Worm (Caenorhabditis elegans): ENCODE results near the gene srz-103.
"Not testable (repeated sequence)": the region's sequence is repeated elsewhere in the genome, so short reads cannot be mapped to it uniquely, and the experiment has no call there.

The srz-103 gene

ce11 chrV:16660816-16661215 lies 18.3 kb downstream of the srz-103 start, which contains the start of gene Y70C5B.2:
Gene Y70C5B.2 (minus strand): TSS chrV:16660916.
- not testable (repeated sequence) for TF ChIP-seq egl-13, unc-130, swsn-7 (tag; optimal IDR thresholded peaks at IDR 0.05)

ce11 chrV:16654242-16654641 lies 24.9 kb downstream of the srz-103 start, which contains the start of gene W06G6.15:
Gene W06G6.15 (plus strand): TSS chrV:16654542.
- not testable (repeated sequence) for TF ChIP-seq aha-1 (tag; optimal IDR thresholded peaks at IDR 0.05); C04F5.9 (tag; optimal IDR thresholded peaks at IDR 0.05); unc-62 (GFP tag; optimal IDR thresholded peaks at IDR 0.05)

DNA sequence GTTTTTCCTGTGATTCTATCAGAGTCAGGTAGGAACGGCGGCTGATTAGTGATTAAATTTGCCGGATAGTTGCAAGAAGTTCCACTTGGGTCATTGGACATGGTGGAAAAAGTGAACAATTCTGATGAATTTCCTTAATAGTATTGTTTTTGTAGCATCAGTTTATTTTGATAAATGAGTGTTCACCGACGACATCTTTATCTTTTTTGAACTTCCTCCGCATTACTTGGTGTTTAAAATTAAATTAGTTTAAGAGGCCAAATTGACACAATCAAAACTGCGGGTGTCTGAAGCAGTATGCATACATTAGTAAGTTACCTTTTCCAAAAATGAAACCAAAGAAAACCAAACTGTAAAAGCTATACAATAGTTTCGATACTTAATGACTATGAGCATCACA lies 29.9 kb downstream of the srz-103 start, which contains the start of gene W06G6.11:
Gene W06G6.11, minus strand, starts transcription at position 101 of the 400 bp plus-strand sequence.
- TF ChIP-seq egl-13 (tag; optimal IDR thresholded peaks at IDR 0.05); lin-39 (tag; optimal IDR thresholded peaks at IDR 0.05); lin-35 (GFP tag; optimal IDR thresholded peaks at IDR 0.05): not testable (repeated sequence)

DNA sequence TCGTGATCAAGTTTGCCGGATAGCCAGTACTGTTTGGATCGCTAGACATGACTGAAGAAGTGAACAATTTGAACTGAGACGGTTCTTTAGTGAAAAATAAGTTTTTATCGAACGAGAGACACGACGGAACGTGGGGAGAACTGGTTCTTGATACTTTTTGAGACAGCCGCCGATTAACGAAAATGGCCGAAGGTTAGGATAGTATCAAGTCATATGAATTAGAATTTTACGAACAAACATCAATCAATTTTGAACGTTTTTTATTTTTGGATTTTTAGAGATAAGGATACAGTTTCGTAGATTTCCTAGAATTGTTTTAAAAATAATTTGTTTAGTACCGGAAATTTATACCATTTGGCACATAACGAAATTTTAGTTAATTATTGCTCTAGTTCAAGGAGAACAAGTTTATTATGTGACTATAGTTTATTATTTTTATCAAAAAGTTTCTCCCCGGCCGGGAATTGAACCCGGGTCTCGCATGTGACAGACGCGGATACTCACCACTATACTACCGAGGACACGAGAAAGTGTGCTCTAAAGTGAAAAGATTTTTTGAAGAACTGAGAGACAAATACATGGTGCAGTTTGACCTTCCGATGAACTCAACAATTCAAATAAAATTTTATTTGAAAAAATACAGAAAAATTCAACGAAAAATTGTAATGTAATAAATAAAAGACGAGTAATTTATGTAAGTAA lies 30.7 kb downstream of the srz-103 start, which contains the start of gene W06G6.20:
Gene W06G6.20, minus strand, starts transcription at position 51 of the 702 bp plus-strand sequence.
- no peak for TF ChIP-seq unc-98 (GFP tag; IDR thresholded peaks at IDR 0.05)
- peak; percentile 6 for TF ChIP-seq nhr-85 (tag)

DNA sequence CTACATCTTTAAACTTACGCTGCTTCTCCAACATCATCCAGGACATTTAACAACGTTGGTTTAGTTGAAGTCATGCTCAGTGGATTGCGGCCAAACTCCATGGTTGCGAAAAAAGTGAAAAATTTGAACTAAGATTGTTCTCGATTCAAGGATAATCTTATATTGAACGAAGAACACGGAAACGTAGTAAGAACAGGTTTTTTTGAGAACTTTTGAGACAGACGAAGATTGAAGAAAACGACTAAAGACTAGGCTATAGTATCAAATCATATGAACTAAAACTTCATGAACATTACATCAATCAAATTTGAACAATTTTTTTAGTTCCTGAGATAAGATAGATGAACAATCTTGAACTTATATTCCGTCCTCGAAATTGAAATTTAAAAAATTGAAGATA lies 32.0 kb downstream of the srz-103 start, which contains the start of gene W06G6.10:
Gene W06G6.10, minus strand, starts transcription at position 101 of the 400 bp plus-strand sequence.
- TF ChIP-seq hpl-2 (GFP tag; optimal IDR thresholded peaks at IDR 0.05) (no peak), ceh-8 (GFP tag; optimal IDR thresholded peaks at IDR 0.05) (no peak), ztf-4 (tag; optimal IDR thresholded peaks at IDR 0.05) (no peak), nhr-20 (tag; optimal IDR thresholded peaks at IDR 0.05) (no peak), efl-1 (optimal IDR thresholded peaks at IDR 0.05) (no peak), efl-1 (GFP tag; optimal IDR thresholded peaks at IDR 0.05 in 1 of 2) (peak in 1 of 2 experiments; percentile 10)

- TF ChIP-seq nhr-71 (tag; optimal IDR thresholded peaks at IDR 0.05) (no peak), jun-1 (tag; optimal IDR thresholded peaks at IDR 0.05) (no peak), ceh-88 (GFP tag; IDR thresholded peaks at IDR 0.05) (no peak), ztf-11 (tag; optimal IDR thresholded peaks at IDR 0.05) (no peak), lin-39 (tag; optimal IDR thresholded peaks at IDR 0.05) (no peak), hlh-4 (tag; optimal IDR thresholded peaks at IDR 0.05) (no peak), grh-1 (GFP tag; IDR thresholded peaks at IDR 0.05) (no peak), ets-5 (GFP tag; IDR thresholded peaks at IDR 0.05) (no peak), nhr-85 (tag) (no peak)
Observed at ce11 chrV:16646372-16646771, 32.8 kb downstream of the srz-103 start, which contains the start of gene W06G6.9. Gene W06G6.9 (minus strand): TSS chrV:16646472.

DNA sequence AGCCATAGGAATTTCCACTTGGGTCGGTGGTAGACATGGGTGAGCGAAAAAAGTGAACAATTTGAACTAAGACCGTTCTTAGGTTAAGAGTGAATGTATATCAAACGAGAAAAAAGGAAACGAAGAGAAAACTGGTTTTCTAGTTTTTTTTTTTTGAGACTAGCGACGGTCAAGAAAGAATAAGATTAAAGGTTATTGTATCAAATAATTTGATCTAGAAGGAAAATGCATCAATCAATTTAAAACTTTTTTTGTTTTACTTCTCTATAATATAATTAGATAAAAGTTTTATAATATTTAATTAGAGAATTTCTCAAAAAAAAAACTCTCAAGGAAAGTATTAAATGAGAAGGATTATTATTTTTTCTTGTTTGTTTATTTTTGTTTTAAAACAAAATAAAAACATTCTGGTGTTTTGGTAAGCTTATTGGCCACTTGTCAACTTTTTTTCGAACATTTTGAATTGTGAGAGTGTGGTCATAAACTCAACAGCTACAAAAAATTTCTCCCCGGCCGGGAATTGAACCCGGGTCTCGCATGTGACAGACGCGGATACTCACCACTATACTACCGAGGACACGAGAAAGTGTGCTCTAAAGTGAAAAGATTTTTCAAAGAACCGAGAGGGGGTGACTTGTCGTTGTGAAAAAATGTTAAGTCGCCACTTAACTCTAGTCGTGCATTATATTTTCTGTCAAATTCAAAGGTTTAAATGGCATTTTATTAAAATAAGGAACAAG lies 33.8 kb downstream of the srz-103 start, which contains the start of gene W06G6.17:
Gene W06G6.17, minus strand, starts transcription at position 51 of the 740 bp plus-strand sequence.
- TF ChIP-seq sptf-1 (tag; optimal IDR thresholded peaks at IDR 0.05) (no peak), zip-4 (GFP tag; optimal IDR thresholded peaks at IDR 0.05) (no peak), irx-1 (tag; optimal IDR thresholded peaks at IDR 0.05) (no peak), ces-1 (GFP tag; optimal IDR thresholded peaks at IDR 0.05) (no peak), lin-39 (tag; optimal IDR thresholded peaks at IDR 0.05) (no peak), ets-5 (GFP tag; IDR thresholded peaks at IDR 0.05) (no peak), ztf-11 (tag; optimal IDR thresholded peaks at IDR 0.05) (no peak), mdl-1 (tag; optimal IDR thresholded peaks at IDR 0.05) (no peak), nhr-71 (tag; optimal IDR thresholded peaks at IDR 0.05) (no peak), hlh-4 (tag; optimal IDR thresholded peaks at IDR 0.05) (no peak), hpl-2 (GFP tag; optimal IDR thresholded peaks at IDR 0.05) (no peak), skn-1 (tag; optimal IDR thresholded peaks at IDR 0.05) (no peak), mef-2 (tag; optimal IDR thresholded peaks at IDR 0.05) (no peak), efl-1 (optimal IDR thresholded peaks at IDR 0.05) (no peak), efl-1 (GFP tag; optimal IDR thresholded peaks at IDR 0.05 in 1 of 2) (no peak), fkh-8 (tag; optimal IDR thresholded peaks at IDR 0.05) (no peak), rnt-1 (tag; optimal IDR thresholded peaks at IDR 0.05) (no peak), unc-30 (tag; optimal IDR thresholded peaks at IDR 0.05) (no peak), ceh-88 (GFP tag; IDR thresholded peaks at IDR 0.05) (no peak), C34B4.2 (tag; optimal IDR thresholded peaks at IDR 0.05) (no peak)

Measured in whole organism, L1 larva.